Fruit fly (Drosophila melanogaster) whole organism, adult: ENCODE results near the gene Fdx2.

Experiments
- CG11617 ChIP-seq: fragments of 200-800 bp; sonication (Bioruptor generic); optimal IDR thresholded peaks from 2 replicates; lab custom pipeline; 2017; ENCODE audit warnings: mild to moderate bottlenecking, missing biosample characterization, missing genetic modification reagents, missing genetic modification characterization
- CG12768 ChIP-seq: fragments of 200-800 bp; sonication (Bioruptor generic); optimal IDR thresholded peaks from 2 replicates; lab custom pipeline; 2017; ENCODE audit warnings: missing biosample characterization, missing genetic modification characterization, mild to moderate bottlenecking, moderate library complexity, missing genetic modification reagents
- CG14711 ChIP-seq: fragments of 200-800 bp; sonication (Bioruptor generic); optimal IDR thresholded peaks from 2 replicates; lab custom pipeline; 2018; ENCODE audit warnings: missing biosample characterization, mild to moderate bottlenecking, missing genetic modification characterization, moderate library complexity
- CG1620 ChIP-seq: fragments of 200-800 bp; sonication (Bioruptor generic); optimal IDR thresholded peaks from 2 replicates; lab custom pipeline; 2016; ENCODE audit warnings: missing biosample characterization, missing genetic modification characterization
- CG33017 ChIP-seq: fragments of 200-800 bp; sonication (Bioruptor generic); optimal IDR thresholded peaks from 2 replicates; lab custom pipeline; 2018; ENCODE audit warnings: missing biosample characterization, mild to moderate bottlenecking, missing genetic modification characterization, moderate library complexity
- CG5204 ChIP-seq: fragments of 200-800 bp; sonication (Bioruptor generic); optimal IDR thresholded peaks from 2 replicates; lab custom pipeline; 2016; ENCODE audit warnings: missing biosample characterization, missing genetic modification characterization
- CG7045 ChIP-seq: fragments of 200-800 bp; sonication (Bioruptor generic); optimal IDR thresholded peaks from 2 replicates; lab custom pipeline; 2017; ENCODE audit warnings: missing biosample characterization, mild to moderate bottlenecking, missing genetic modification characterization
- CG7101 ChIP-seq: fragments of 200-800 bp; sonication (Bioruptor generic); optimal IDR thresholded peaks from 2 replicates; lab custom pipeline; 2018; ENCODE audit warnings: missing biosample characterization, mild to moderate bottlenecking, missing genetic modification characterization, moderate library complexity
- Clk ChIP-seq: fragments of 200-800 bp; sonication (Bioruptor generic); optimal IDR thresholded peaks from 2 replicates; lab custom pipeline; 2017; ENCODE audit warnings: missing biosample characterization, missing genetic modification characterization
- Crg-1 ChIP-seq: fragments of 200-800 bp; sonication (Bioruptor generic); optimal IDR thresholded peaks from 2 replicates; lab custom pipeline; 2016; ENCODE audit warnings: missing biosample characterization, missing genetic modification characterization
- Hr96 ChIP-seq: fragments of 200-800 bp; sonication (Bioruptor generic); optimal IDR thresholded peaks from 2 replicates; lab custom pipeline; 2016; ENCODE audit warnings: missing biosample characterization, missing genetic modification characterization
- Mnt ChIP-seq: fragments of 200-800 bp; sonication (Bioruptor generic); optimal IDR thresholded peaks from 2 replicates; lab custom pipeline; 2016; ENCODE audit warnings: missing biosample characterization, mild to moderate bottlenecking, missing genetic modification characterization
- bab1 ChIP-seq: fragments of 200-800 bp; sonication (Bioruptor generic); optimal IDR thresholded peaks from 3 replicates; lab custom pipeline; 2019; ENCODE audit warnings: missing biosample characterization, mild to moderate bottlenecking, missing genetic modification characterization, moderate library complexity
- cic ChIP-seq: fragments of 200-800 bp; sonication (Bioruptor generic); optimal IDR thresholded peaks from 2 replicates; lab custom pipeline; 2017; ENCODE audit warnings: missing biosample characterization, mild to moderate bottlenecking, missing genetic modification characterization, moderate library complexity
- cnc ChIP-seq, 2 experiments: fragments of >200 bp; optimal IDR thresholded peaks; 2 replicates each; lab custom pipeline; 2017
- kay ChIP-seq: fragments of 200-800 bp; sonication (Bioruptor generic); peaks from one replicate; lab custom pipeline; 2016; ENCODE audit warnings: missing biosample characterization, missing genetic modification characterization, borderline replicate concordance
- ovo ChIP-seq: fragments of 200-800 bp; sonication (Bioruptor generic); optimal IDR thresholded peaks from 2 replicates; lab custom pipeline; 2016; ENCODE audit warnings: missing biosample characterization, missing genetic modification characterization
- pad ChIP-seq: fragments of 200-800 bp; sonication (Bioruptor generic); optimal IDR thresholded peaks from 3 replicates; lab custom pipeline; 2017; ENCODE audit warnings: missing biosample characterization, missing genetic modification characterization, mild to moderate bottlenecking, moderate library complexity, missing genetic modification reagents
- tj ChIP-seq: fragments of 200-800 bp; sonication (Bioruptor generic); optimal IDR thresholded peaks from 3 replicates; lab custom pipeline; 2017; ENCODE audit warnings: missing biosample characterization, mild to moderate bottlenecking, missing genetic modification characterization, moderate library complexity
- toe ChIP-seq: fragments of 200-800 bp; sonication (Bioruptor generic); optimal IDR thresholded peaks from 2 replicates; lab custom pipeline; 2016; ENCODE audit warnings: missing biosample characterization, missing genetic modification characterization

Fdx2 gene

dm6 chr3L:4302088-4302487 lies 9.8 kb downstream of the Fdx2 start:
- no peak for TF ChIP-seq cic (GFP tag; lab: Kevin White, UChicago)
- no peak for TF ChIP-seq Clk
- TF ChIP-seq Crg-1 (GFP tag; lab: Kevin White, UChicago) = no peak
- no peak for TF ChIP-seq CG14711 (tag; lab: Kevin White, UChicago)
- TF ChIP-seq bab1 (GFP tag; lab: Kevin White, UChicago) = no peak
- no peak for TF ChIP-seq pad (GFP tag; lab: Kevin White, UChicago)
- TF ChIP-seq CG12768 (GFP tag; lab: Kevin White, UChicago) = no peak
- no peak for TF ChIP-seq ovo (GFP tag; lab: Kevin White, UChicago)
- no peak for TF ChIP-seq CG11617 (GFP tag; lab: Kevin White, UChicago)
- TF ChIP-seq Mnt (GFP tag; lab: Kevin White, UChicago) = no peak
- TF ChIP-seq CG5204 = no peak
- no peak for TF ChIP-seq kay
- no peak for TF ChIP-seq tj (GFP tag; lab: Kevin White, UChicago)

- TF ChIP-seq cnc (optimal IDR thresholded peaks at IDR 0.05; lab: Kevin White, UChicago) = no peak
- no peak for TF ChIP-seq Clk
- no peak for TF ChIP-seq Crg-1 (GFP tag; lab: Kevin White, UChicago)
Observed at dm6 chr3L:4304244-4304959, 12.1 kb downstream of the Fdx2 start.

dm6 chr3L:4307691-4308383 lies 15.6 kb downstream of the Fdx2 start, which contains the start of gene dyl:
Gene dyl, minus strand, starts transcription at chr3L:4307718.
- TF ChIP-seq toe (GFP tag; lab: Kevin White, UChicago) (no peak), CG14711 (tag; lab: Kevin White, UChicago) (no peak), CG1620 (no peak), tj (GFP tag; lab: Kevin White, UChicago) (no peak), Crg-1 (GFP tag; lab: Kevin White, UChicago) (no peak), Mnt (GFP tag; lab: Kevin White, UChicago) (no peak), Clk (no peak), CG5204 (no peak), cic (GFP tag; lab: Kevin White, UChicago) (no peak), kay (no peak), CG12768 (GFP tag; lab: Kevin White, UChicago) (no peak), ovo (GFP tag; lab: Kevin White, UChicago) (no peak), pad (GFP tag; lab: Kevin White, UChicago) (no peak), CG33017 (tag; lab: Kevin White, UChicago) (no peak)

DNA sequence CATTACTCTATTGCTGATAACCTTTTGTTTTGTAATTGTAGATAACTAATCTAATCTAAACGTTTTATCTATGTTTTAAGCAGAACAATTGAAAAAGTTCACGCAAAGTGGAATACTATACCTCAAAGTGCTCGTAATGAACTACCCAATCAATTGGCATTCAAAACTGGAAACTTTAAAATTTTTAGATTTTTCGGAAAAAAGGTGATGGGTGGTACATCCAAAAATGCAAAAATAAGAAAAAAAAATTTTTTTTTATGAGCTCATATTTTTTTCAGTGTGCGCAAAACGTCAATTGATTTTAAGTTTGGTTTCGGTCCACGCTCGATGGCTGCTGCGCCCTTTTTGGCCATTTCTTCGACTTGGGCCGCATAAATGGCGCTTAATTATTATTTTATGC lies 18.3 kb downstream of the Fdx2 start:
- TF ChIP-seq CG1620 (no peak), CG12768 (GFP tag; lab: Kevin White, UChicago) (no peak), CG11617 (GFP tag; lab: Kevin White, UChicago) (no peak), tj (GFP tag; lab: Kevin White, UChicago) (no peak), kay (no peak), pad (GFP tag; lab: Kevin White, UChicago) (no peak), Hr96 (no peak), Mnt (GFP tag; lab: Kevin White, UChicago) (no peak), CG7101 (no peak), cic (GFP tag; lab: Kevin White, UChicago) (no peak), CG7045 (GFP tag; lab: Kevin White, UChicago) (no peak), Clk (no peak), ovo (GFP tag; lab: Kevin White, UChicago) (no peak), CG33017 (tag; lab: Kevin White, UChicago) (no peak), CG5204 (no peak), Crg-1 (GFP tag; lab: Kevin White, UChicago) (no peak), CG14711 (tag; lab: Kevin White, UChicago) (no peak), cnc (optimal IDR thresholded peaks at IDR 0.05; lab: Kevin White, UChicago) (no peak)

dm6 chr3L:4313299-4313698 lies 21.0 kb downstream of the Fdx2 start, which contains the start of gene Claspin:
Gene Claspin, plus strand, starts transcription at chr3L:4313483.
- TF ChIP-seq CG7101 (peak; percentile 46), Crg-1 (GFP tag; lab: Kevin White, UChicago) (peak; percentile 73), bab1 (GFP tag; lab: Kevin White, UChicago) (peak; percentile 84), CG7045 (GFP tag; lab: Kevin White, UChicago) (no peak), CG1620 (peak; percentile 70), CG33017 (tag; lab: Kevin White, UChicago) (no peak), cic (GFP tag; lab: Kevin White, UChicago) (no peak), cnc (optimal IDR thresholded peaks at IDR 0.05; lab: Kevin White, UChicago) (no peak), CG12768 (GFP tag; lab: Kevin White, UChicago) (no peak), toe (GFP tag; lab: Kevin White, UChicago) (peak; percentile 37), Mnt (GFP tag; lab: Kevin White, UChicago) (peak; percentile 20), pad (GFP tag; lab: Kevin White, UChicago) (peak; percentile 41), CG14711 (tag; lab: Kevin White, UChicago) (no peak), kay (peak; percentile 84), Hr96 (peak; percentile 37), ovo (GFP tag; lab: Kevin White, UChicago) (peak; percentile 62), Clk (no peak), CG5204 (peak; percentile 5), tj (GFP tag; lab: Kevin White, UChicago) (peak; percentile 67), CG11617 (GFP tag; lab: Kevin White, UChicago) (no peak)
